Worm (Caenorhabditis elegans) whole organism, L4 larva: Measurements from ENCODE around the gene ZK813.1.

Experiments used
- F10B5.3 ChIP-seq: sonication (generic microtip); optimal IDR thresholded peaks from 2 replicates; lab custom pipeline; 2016; ENCODE audit warnings: mild to moderate bottlenecking, missing genetic modification characterization, missing compliant biosample characterization
- F44E2.7 ChIP-seq: fragments of 200-800 bp; sonication (Bioruptor generic); IDR thresholded peaks from 2 replicates; pipeline ENCODE4 v2.1.2; 2022; ENCODE audit warnings: missing genetic modification characterization, missing compliant biosample characterization
- R02D3.7 ChIP-seq: fragments of 150-350 bp; sonication (generic microtip); optimal IDR thresholded peaks from 3 replicates; lab custom pipeline; 2014; ENCODE audit warnings: missing biosample characterization, missing genetic modification characterization
- T20F7.1 ChIP-seq: fragments of 200-800 bp; sonication (Bioruptor generic); optimal IDR thresholded peaks from 2 replicates; lab custom pipeline; 2018; ENCODE audit warnings: mild to moderate bottlenecking, missing genetic modification characterization, missing compliant biosample characterization
- Y48G9A.11 ChIP-seq: fragments of 200-800 bp; sonication (Bioruptor generic); IDR thresholded peaks from 2 replicates; pipeline ENCODE4 v1.3.6; 2022; ENCODE audit warnings: missing genetic modification reagents, missing genetic modification characterization, missing compliant biosample characterization
- Y5F2A.4 ChIP-seq: fragments of 200-800 bp; sonication (Bioruptor generic); optimal IDR thresholded peaks from 2 replicates; lab custom pipeline; 2018; ENCODE audit warnings: mild to moderate bottlenecking, missing genetic modification characterization, missing compliant biosample characterization
- Y75B8A.6 ChIP-seq: fragments of 200-800 bp; sonication (Bioruptor generic); IDR thresholded peaks from 2 replicates; pipeline ENCODE4 v1.3.6; 2022; ENCODE audit warnings: missing genetic modification reagents, missing genetic modification characterization, missing compliant biosample characterization
- ZK337.2 ChIP-seq: fragments of 200-800 bp; sonication (Bioruptor generic); IDR thresholded peaks from 2 replicates; pipeline ENCODE4 v1.3.6; 2022; ENCODE audit warnings: missing genetic modification reagents, missing genetic modification characterization, missing compliant biosample characterization
- aha-1 ChIP-seq: fragments of 150-350 bp; peaks from one replicate; lab custom pipeline; 2014; ENCODE audit warnings: missing biosample characterization, missing genetic modification characterization
- attf-4 ChIP-seq: sonication (generic microtip); optimal IDR thresholded peaks from 3 replicates; lab custom pipeline; 2017; ENCODE audit warnings: missing biosample characterization, missing genetic modification characterization
- ceh-44 ChIP-seq: fragments of 200-800 bp; sonication (Bioruptor generic); IDR thresholded peaks from 2 replicates; pipeline ENCODE4 v1.3.6; 2022; ENCODE audit warnings: missing genetic modification reagents, missing genetic modification characterization, missing compliant biosample characterization
- ceh-82 ChIP-seq: sonication (generic microtip); optimal IDR thresholded peaks from 2 replicates; lab custom pipeline; 2017; ENCODE audit warnings: missing biosample characterization, missing genetic modification characterization
- ces-1 ChIP-seq: fragments of 150-350 bp; sonication (generic microtip); optimal IDR thresholded peaks from 4 replicates; lab custom pipeline; 2014; ENCODE audit warnings: missing biosample characterization, missing genetic modification reagents, missing genetic modification characterization
- ctbp-1 ChIP-seq: fragments of 200-800 bp; sonication (Bioruptor generic); IDR thresholded peaks from 2 replicates; pipeline ENCODE4 v1.3.6; 2022; ENCODE audit warnings: missing genetic modification reagents, missing genetic modification characterization, missing compliant biosample characterization
- daf-16 ChIP-seq, 3 experiments: sonication (generic microtip); optimal IDR thresholded peaks; 2 replicates each; lab custom pipeline; 2016 to 2017; ENCODE audit warnings: missing genetic modification characterization in 3 of 3, missing genetic modification reagents in 3 of 3, mild to moderate bottlenecking in 2 of 3, missing compliant biosample characterization in 2 of 3, missing biosample characterization in 1 of 3, moderate library complexity in 1 of 3
- dmd-9 ChIP-seq: fragments of 200-800 bp; sonication (Bioruptor generic); IDR thresholded peaks from 2 replicates; pipeline ENCODE4 v1.3.6; 2022; ENCODE audit warnings: missing genetic modification reagents, missing genetic modification characterization, missing compliant biosample characterization
- duxl-1 ChIP-seq: sonication (generic microtip); optimal IDR thresholded peaks from 2 replicates; lab custom pipeline; 2016; ENCODE audit warnings: mild to moderate bottlenecking, missing genetic modification characterization, moderate library complexity, missing compliant biosample characterization; ENCODE audit not compliant: poor library complexity
- dve-1 ChIP-seq: sonication (generic microtip); optimal IDR thresholded peaks from 2 replicates; lab custom pipeline; 2017; ENCODE audit warnings: antibody characterized with exemption, mild to moderate bottlenecking, missing genetic modification characterization, missing compliant biosample characterization; ENCODE audit not compliant: insufficient read depth
- egl-27 ChIP-seq: sonication (generic microtip); optimal IDR thresholded peaks from 3 replicates; lab custom pipeline; 2017; ENCODE audit warnings: missing biosample characterization, missing genetic modification reagents, missing genetic modification characterization
- fkh-10 ChIP-seq: fragments of 150-350 bp; optimal IDR thresholded peaks from 2 replicates; lab custom pipeline; 2014; ENCODE audit warnings: missing biosample characterization, missing genetic modification reagents, missing genetic modification characterization
- gei-8 ChIP-seq: fragments of 200-800 bp; sonication (Bioruptor generic); optimal IDR thresholded peaks from 2 replicates; lab custom pipeline; 2018; ENCODE audit warnings: mild to moderate bottlenecking, missing genetic modification characterization, missing compliant biosample characterization
- hif-1 ChIP-seq, 2 experiments: sonication (generic microtip); optimal IDR thresholded peaks; 2 replicates each; lab custom pipeline; 2016 to 2017; ENCODE audit warnings: missing compliant biosample characterization in 2 of 2, missing genetic modification characterization in 2 of 2, missing genetic modification reagents in 2 of 2, missing genotype in 2 of 2, mild to moderate bottlenecking in 1 of 2
- hlh-11 ChIP-seq: fragments of 200-800 bp; sonication (Bioruptor generic); optimal IDR thresholded peaks from 2 replicates; lab custom pipeline; 2018; ENCODE audit warnings: mild to moderate bottlenecking, missing genetic modification characterization, missing compliant biosample characterization
- hlh-30 ChIP-seq: sonication (generic microtip); optimal IDR thresholded peaks from 2 replicates; lab custom pipeline; 2017; ENCODE audit warnings: antibody characterized with exemption, mild to moderate bottlenecking, missing genetic modification characterization, missing compliant biosample characterization; ENCODE audit not compliant: insufficient read depth
- hmg-1.1 ChIP-seq: fragments of 200-800 bp; sonication (Bioruptor generic); IDR thresholded peaks from 2 replicates; pipeline ENCODE4 v1.3.6; 2022; ENCODE audit warnings: missing genetic modification reagents, missing genetic modification characterization, missing compliant biosample characterization
- lin-13 ChIP-seq: fragments of 150-350 bp; optimal IDR thresholded peaks from 2 replicates; lab custom pipeline; 2014; ENCODE audit warnings: missing biosample characterization, missing genetic modification reagents, missing genetic modification characterization
- lin-15B ChIP-seq: fragments of 150-350 bp; sonication (generic microtip); optimal IDR thresholded peaks from 3 replicates; lab custom pipeline; 2014; ENCODE audit warnings: missing biosample characterization, missing genetic modification characterization
- lin-38 ChIP-seq: fragments of 200-800 bp; sonication (Bioruptor generic); IDR thresholded peaks from 2 replicates; pipeline ENCODE4 v1.3.6; 2022; ENCODE audit warnings: missing genetic modification reagents, missing genetic modification characterization, missing compliant biosample characterization
- madf-9 ChIP-seq: fragments of 200-800 bp; sonication (Bioruptor generic); conservative IDR thresholded peaks from 2 replicates; pipeline ENCODE4 v1.3.6; 2022; ENCODE audit warnings: missing genetic modification reagents, missing genetic modification characterization, missing compliant biosample characterization
- mes-2 ChIP-seq: sonication (generic microtip); optimal IDR thresholded peaks from 2 replicates; lab custom pipeline; 2016; ENCODE audit warnings: missing genotype, mild to moderate bottlenecking, missing genetic modification characterization, missing compliant biosample characterization; ENCODE audit not compliant: poor library complexity, severe bottlenecking
- nhr-10 ChIP-seq: fragments of 150-350 bp; optimal IDR thresholded peaks from 2 replicates; lab custom pipeline; 2014; ENCODE audit warnings: missing biosample characterization, missing genetic modification characterization
- nhr-25 ChIP-seq: sonication (generic microtip); optimal IDR thresholded peaks from 2 replicates; lab custom pipeline; 2017; ENCODE audit warnings: missing genetic modification characterization, mild to moderate bottlenecking, missing compliant biosample characterization, antibody characterized with exemption, moderate library complexity, borderline replicate concordance; ENCODE audit not compliant: insufficient read depth
- nhr-28 ChIP-seq: fragments of 150-350 bp; optimal IDR thresholded peaks from 2 replicates; lab custom pipeline; 2014; ENCODE audit warnings: missing biosample characterization, missing genetic modification characterization
- nhr-42 ChIP-seq: fragments of 200-800 bp; sonication (Bioruptor generic); IDR thresholded peaks from 2 replicates; pipeline ENCODE4 v1.3.6; 2022; ENCODE audit warnings: missing genetic modification characterization, missing compliant biosample characterization
- nhr-6 ChIP-seq: fragments of 150-350 bp; optimal IDR thresholded peaks from 2 replicates; lab custom pipeline; 2014; ENCODE audit warnings: missing biosample characterization, missing genetic modification characterization
- nhr-76 ChIP-seq: fragments of 150-350 bp; optimal IDR thresholded peaks from 2 replicates; lab custom pipeline; 2014; ENCODE audit warnings: missing biosample characterization, missing genetic modification characterization
- nhr-77 ChIP-seq: fragments of 150-350 bp; optimal IDR thresholded peaks from 2 replicates; lab custom pipeline; 2014; ENCODE audit warnings: missing biosample characterization, missing genetic modification characterization
- pha-4 ChIP-seq, 2 experiments: fragments of 150-350 bp in 1 of 2; fragments of 200-800 bp in 1 of 2; sonication (Bioruptor generic) in 1 of 2; IDR thresholded peaks in 1 of 2; optimal IDR thresholded peaks in 1 of 2; 2 replicates each; pipeline versions ENCODE4 v1.3.6 to Lab custom; 2014 to 2022; ENCODE audit warnings: missing genetic modification characterization in 2 of 2, missing genetic modification reagents in 2 of 2, missing biosample characterization in 1 of 2, missing compliant biosample characterization in 1 of 2
- rbr-2 ChIP-seq: sonication (generic microtip); optimal IDR thresholded peaks from 2 replicates; lab custom pipeline; 2016; ENCODE audit warnings: missing genotype, missing genetic modification characterization, missing compliant biosample characterization
- sdz-12 ChIP-seq: fragments of 200-800 bp; sonication (Bioruptor generic); optimal IDR thresholded peaks from 2 replicates; lab custom pipeline; 2018; ENCODE audit warnings: mild to moderate bottlenecking, missing genetic modification characterization, missing compliant biosample characterization
- set-16 ChIP-seq: fragments of 200-800 bp; sonication (Bioruptor generic); IDR thresholded peaks from 2 replicates; pipeline ENCODE4 v1.3.6; 2022; ENCODE audit warnings: missing genetic modification reagents, missing genetic modification characterization, missing compliant biosample characterization
- unc-62 ChIP-seq, 3 experiments: fragments of 150-350 bp in 1 of 3; sonication (generic microtip); optimal IDR thresholded peaks in 2 of 3; peaks in 1 of 3; 1 replicate in 1 of 3; 2 replicates in 2 of 3; lab custom pipeline; 2014 to 2017; ENCODE audit warnings: missing biosample characterization in 3 of 3, missing genetic modification characterization in 3 of 3, missing genetic modification reagents in 3 of 3, missing genotype in 1 of 3
- zip-11 ChIP-seq: fragments of 200-800 bp; sonication (Bioruptor generic); IDR thresholded peaks from 2 replicates; pipeline ENCODE4 v1.3.6; 2022; ENCODE audit warnings: missing genetic modification characterization, missing compliant biosample characterization
- zip-2 ChIP-seq: fragments of 150-350 bp; optimal IDR thresholded peaks from 2 replicates; lab custom pipeline; 2014; ENCODE audit warnings: missing biosample characterization, missing genetic modification characterization
- ztf-11 ChIP-seq: fragments of 150-350 bp; optimal IDR thresholded peaks from 2 replicates; lab custom pipeline; 2014; ENCODE audit warnings: missing biosample characterization, missing genetic modification characterization

Gene ZK813.1

DNA sequence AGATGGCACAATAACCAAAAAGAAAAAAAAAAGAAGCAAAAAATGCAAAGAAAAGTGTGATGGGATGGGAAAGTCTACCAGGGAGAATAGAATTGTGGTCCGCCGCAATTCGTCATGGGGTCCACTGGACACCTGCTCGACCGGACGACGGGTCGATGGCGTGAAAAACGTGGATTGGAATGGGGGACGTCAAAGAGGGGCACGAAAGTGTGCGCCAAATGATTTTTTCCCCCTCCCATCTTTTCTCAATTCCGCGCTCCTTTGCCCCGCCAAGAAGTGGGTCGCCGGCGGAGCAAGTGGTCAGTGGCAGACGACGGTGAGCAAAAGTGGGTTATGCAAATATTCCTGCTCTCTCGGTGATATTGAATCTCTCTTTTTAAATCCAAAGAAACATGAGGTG, 21.8 kb downstream of the ZK813.1 start:
- TF ChIP-seq F44E2.7 (GFP tag; lab: Robert Waterston, UW) (no peak), attf-4 (no peak), set-16 (peak; percentile 66), Y5F2A.4 (GFP tag; lab: Kevin White, UChicago) (no peak), ceh-44 (no peak), hif-1 (tag; optimal IDR thresholded peaks at IDR 0.05; lab: Kevin White, UChicago) (no peak), nhr-28 (tag; lab: Kevin White, UChicago) (no peak), nhr-76 (tag; lab: Kevin White, UChicago) (no peak), aha-1 (peak; percentile 79), Y75B8A.6 (no peak), daf-16 (GFP tag; optimal IDR thresholded peaks at IDR 0.05; lab: Kevin White, UChicago) (no peak), daf-16 (tag; optimal IDR thresholded peaks at IDR 0.05; lab: Kevin White, UChicago) (no peak), madf-9 (GFP tag; lab: Robert Waterston, UW) (no peak), hmg-1.1 (no peak), lin-38 (GFP tag; lab: Robert Waterston, UW) (no peak), lin-13 (no peak), nhr-6 (no peak), lin-15B (tag; lab: Kevin White, UChicago) (no peak), R02D3.7 (tag; lab: Kevin White, UChicago) (no peak), mes-2 (tag; lab: Kevin White, UChicago) (peak; percentile 26), nhr-42 (no peak), hlh-11 (tag; lab: Kevin White, UChicago) (peak; percentile 10), ces-1 (GFP tag; lab: Kevin White, UChicago) (no peak), hlh-30 (tag; lab: Kevin White, UChicago) (peak; percentile 15)

DNA sequence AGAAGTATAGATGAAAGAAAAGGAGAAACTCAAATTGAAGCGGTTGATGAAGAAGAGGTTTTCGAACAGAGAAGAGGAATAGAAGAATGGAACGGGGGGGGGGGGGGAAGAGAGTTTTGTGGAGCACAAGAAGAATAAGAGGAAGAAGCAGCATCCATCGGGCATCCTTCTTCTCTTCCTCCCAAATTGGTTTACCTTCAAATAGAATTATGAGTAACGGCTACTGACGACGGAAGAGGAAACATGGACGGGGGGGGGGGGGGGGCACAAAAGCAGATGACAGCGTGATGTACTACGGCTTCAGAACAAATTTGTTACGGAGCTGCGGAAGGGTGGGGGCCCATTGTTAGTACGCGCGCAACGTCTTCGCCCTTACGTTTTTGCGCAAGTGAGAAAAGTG, 23.2 kb downstream of the ZK813.1 start:
- TF ChIP-seq ctbp-1: peak; percentile 69; the same call in 1 of the 2 replicates
- TF ChIP-seq set-16: peak; percentile 29; the same call in 1 of the 2 replicates
- TF ChIP-seq nhr-77: no peak
- peak; percentile 78 for TF ChIP-seq ces-1 (GFP tag; lab: Kevin White, UChicago)

DNA sequence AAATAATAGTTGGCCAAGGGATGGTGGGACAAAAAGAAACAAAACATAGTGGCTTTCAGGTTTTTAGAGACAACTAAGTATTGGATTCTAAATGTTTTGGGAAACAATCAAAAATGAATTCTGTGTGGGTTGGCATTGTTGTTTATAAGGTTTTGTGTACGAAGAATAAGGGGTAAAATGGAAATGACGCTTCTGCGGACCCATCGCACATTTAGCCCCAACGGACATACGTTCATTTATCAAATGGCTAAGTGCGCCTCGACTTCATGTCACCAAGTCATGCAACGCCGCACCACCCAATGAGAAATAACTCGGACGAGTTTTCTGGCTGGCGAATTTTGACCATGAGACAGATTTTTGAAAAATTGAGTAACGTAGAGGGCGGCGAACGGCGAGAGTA, 24.2 kb downstream of the ZK813.1 start:
- TF ChIP-seq pha-4 (GFP tag; IDR thresholded peaks at IDR 0.05; lab: Robert Waterston, UW) (no peak), pha-4 (tag; optimal IDR thresholded peaks at IDR 0.05; lab: Kevin White, UChicago) (no peak), unc-62 (GFP tag; optimal IDR thresholded peaks at IDR 0.05 in 1 of 2; lab: Kevin White, UChicago) (peak in 1 of 2 experiments; percentile 55), unc-62 (tag; optimal IDR thresholded peaks at IDR 0.05; lab: Kevin White, UChicago) (no peak), ceh-44 (no peak)

DNA sequence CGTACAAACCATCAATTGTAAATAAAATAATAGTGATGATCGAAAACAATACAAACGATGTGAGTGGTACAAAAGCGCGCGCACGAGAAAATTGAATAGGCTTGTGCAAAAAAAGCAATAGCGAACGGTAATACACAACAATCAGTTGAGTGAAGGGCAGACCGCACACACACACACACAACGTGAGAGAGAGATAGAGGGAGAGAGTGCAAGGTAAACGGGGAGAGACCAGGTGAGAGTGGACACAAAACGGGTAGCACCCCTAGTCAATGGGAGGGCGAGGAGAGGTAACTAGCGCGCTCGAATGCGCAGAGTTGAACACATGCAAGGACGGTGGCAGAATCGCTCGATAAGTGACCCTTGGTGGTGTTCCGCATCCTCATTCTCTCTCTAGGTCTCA, 26.1 kb downstream of the ZK813.1 start:
- TF ChIP-seq ztf-11 (no peak), nhr-25 (tag; lab: Kevin White, UChicago) (no peak), fkh-10 (GFP tag; lab: Kevin White, UChicago) (no peak), ZK337.2 (GFP tag; lab: Robert Waterston, UW) (no peak), lin-38 (GFP tag; lab: Robert Waterston, UW) (no peak), egl-27 (no peak), nhr-10 (no peak), gei-8 (GFP tag; lab: Kevin White, UChicago) (no peak), Y75B8A.6 (no peak), Y48G9A.11 (GFP tag; lab: Robert Waterston, UW) (no peak), hlh-11 (tag; lab: Kevin White, UChicago) (peak; percentile 74), duxl-1 (tag; lab: Kevin White, UChicago) (no peak), T20F7.1 (GFP tag; lab: Kevin White, UChicago) (no peak), zip-11 (GFP tag; lab: Robert Waterston, UW) (no peak), ceh-82 (tag; lab: Kevin White, UChicago) (no peak), zip-2 (tag; lab: Kevin White, UChicago) (no peak), sdz-12 (no peak), ctbp-1 (no peak), dve-1 (tag; lab: Kevin White, UChicago) (peak; percentile 66), F10B5.3 (tag; lab: Kevin White, UChicago) (peak; percentile 4), rbr-2 (tag; lab: Kevin White, UChicago) (peak; percentile 30), dmd-9 (GFP tag; lab: Robert Waterston, UW) (no peak)
